Fruit fly (Drosophila melanogaster): ENCODE measurements around the gene CG42354.
A peak's percentile ranks its signal among the peaks of the same experiment; 100 is the strongest.

The CG42354 gene

DNA sequence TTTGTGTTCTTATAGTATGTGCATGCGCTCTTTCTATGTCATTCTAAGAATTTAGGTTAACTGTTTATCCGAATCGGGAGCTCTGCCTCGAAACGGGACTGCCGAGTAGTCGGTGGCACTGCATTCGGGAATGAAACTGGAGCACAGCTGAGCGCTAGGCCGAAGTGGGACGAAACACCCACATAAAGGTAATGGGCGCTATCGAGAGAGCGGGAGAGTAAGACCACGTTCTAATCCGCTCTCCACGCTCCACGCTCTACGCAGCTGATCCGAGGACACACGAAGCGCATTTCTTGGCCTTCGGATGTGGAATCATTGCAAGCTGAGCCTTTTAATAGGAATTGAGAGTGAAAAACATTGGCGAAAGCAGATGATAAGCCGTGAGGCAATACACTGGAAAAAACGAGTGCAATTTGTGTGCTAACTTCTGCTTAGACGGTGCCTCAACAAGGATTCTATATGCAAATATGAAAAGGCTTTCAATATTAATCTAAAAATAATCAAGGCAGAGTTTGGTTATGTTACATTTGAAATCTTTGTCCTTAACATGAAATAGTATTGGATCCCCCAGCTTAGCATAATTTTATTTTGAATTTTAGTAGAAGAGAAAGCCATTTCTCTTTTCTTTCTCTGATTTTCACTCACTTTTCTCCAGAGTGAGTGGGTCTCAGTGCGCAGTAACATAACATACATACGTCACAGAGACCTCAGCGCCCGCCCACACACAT, 18.7 kb downstream of the CG42354 start (continued):
- peak; percentile 28 for TF ChIP-seq CG17385 (GFP tag; optimal IDR thresholded peaks at IDR 0.05)
- no peak for TF ChIP-seq kni (GFP tag; optimal IDR thresholded peaks at IDR 0.05)
- TF ChIP-seq grau (tag; optimal IDR thresholded peaks at IDR 0.05), result peak; percentile 44
- peak; percentile 10 for TF ChIP-seq CG16863 (GFP tag; optimal IDR thresholded peaks at IDR 0.05)
- TF ChIP-seq jumu (GFP tag; optimal IDR thresholded peaks at IDR 0.05), result no peak
- no peak for TF ChIP-seq CG12744 (GFP tag; optimal IDR thresholded peaks at IDR 0.05)
- no peak for TF ChIP-seq btn (GFP tag; optimal IDR thresholded peaks at IDR 0.05)
- TF ChIP-seq hbn (GFP tag; IDR thresholded peaks at IDR 0.05; ENCODE audit: partially characterized antibody), result no peak
- TF ChIP-seq seq (GFP tag; IDR thresholded peaks at IDR 0.05), result no peak
- TF ChIP-seq Hmx (GFP tag; optimal IDR thresholded peaks at IDR 0.05), result no peak
- peak; percentile 14 for TF ChIP-seq CG13296 (GFP tag; optimal IDR thresholded peaks at IDR 0.05)
- no peak for TF ChIP-seq CG9609 (GFP tag; optimal IDR thresholded peaks at IDR 0.05)
- no peak for TF ChIP-seq CoRest (tag; optimal IDR thresholded peaks at IDR 0.05)
- no peak for TF ChIP-seq CG10654 (GFP tag; optimal IDR thresholded peaks at IDR 0.05)
- no peak for TF ChIP-seq eve (GFP tag; optimal IDR thresholded peaks at IDR 0.05)
- TF ChIP-seq CG9215 (GFP tag; IDR thresholded peaks at IDR 0.05), result no peak
- TF ChIP-seq CG5953 (GFP tag; IDR thresholded peaks at IDR 0.05), result no peak
- no peak for TF ChIP-seq CG31388 (GFP tag; optimal IDR thresholded peaks at IDR 0.05)
- no peak for TF ChIP-seq CG4360 (GFP tag; IDR thresholded peaks at IDR 0.05)
- no peak for TF ChIP-seq run (tag; optimal IDR thresholded peaks at IDR 0.05)
- no peak for TF ChIP-seq CG9797 (GFP tag; optimal IDR thresholded peaks at IDR 0.05)
- TF ChIP-seq H15 (GFP tag; IDR thresholded peaks at IDR 0.05), result no peak
- TF ChIP-seq Pdp1 (GFP tag; optimal IDR thresholded peaks at IDR 0.05), result peak in 1 of 2 experiments; percentile 4
- TF ChIP-seq zf30C (GFP tag; optimal IDR thresholded peaks at IDR 0.05), result peak; percentile 38
- no peak for TF ChIP-seq cad (GFP tag; optimal IDR thresholded peaks at IDR 0.05)
- no peak for TF ChIP-seq zfh1 (GFP tag; IDR thresholded peaks at IDR 0.05)
- peak; percentile 10 for TF ChIP-seq CG34376 (GFP tag; optimal IDR thresholded peaks at IDR 0.05)
- TF ChIP-seq slp2 (GFP tag; optimal IDR thresholded peaks at IDR 0.05), result no peak
- no peak for TF ChIP-seq pros (GFP tag; optimal IDR thresholded peaks at IDR 0.05)
- no peak for TF ChIP-seq Dfd (GFP tag; optimal IDR thresholded peaks at IDR 0.05)
- TF ChIP-seq vvl (GFP tag; IDR thresholded peaks at IDR 0.05), result no peak
- TF ChIP-seq CG4820 (GFP tag; optimal IDR thresholded peaks at IDR 0.05), result no peak
- no peak for TF ChIP-seq psq (GFP tag; optimal IDR thresholded peaks at IDR 0.05)
- no peak for TF ChIP-seq klu (GFP tag; IDR thresholded peaks at IDR 0.05)
- TF ChIP-seq ATbp (GFP tag; optimal IDR thresholded peaks at IDR 0.05), result no peak
- no peak for TF ChIP-seq twi (tag; optimal IDR thresholded peaks at IDR 0.05)
- TF ChIP-seq CG9817 (tag; optimal IDR thresholded peaks at IDR 0.05), result no peak
- TF ChIP-seq br (optimal IDR thresholded peaks at IDR 0.05), result no peak
- no peak for TF ChIP-seq D (optimal IDR thresholded peaks at IDR 0.05)
- peak; percentile 4 for TF ChIP-seq D (GFP tag; optimal IDR thresholded peaks at IDR 0.05)
- no peak for TF ChIP-seq pzg (GFP tag; optimal IDR thresholded peaks at IDR 0.05)
- no peak for TF ChIP-seq lola (GFP tag; optimal IDR thresholded peaks at IDR 0.05)
- TF ChIP-seq ap (GFP tag; IDR thresholded peaks at IDR 0.05), result no peak
- no peak for TF ChIP-seq HHEX (GFP tag; optimal IDR thresholded peaks at IDR 0.05)
- no peak for TF ChIP-seq pita (GFP tag; optimal IDR thresholded peaks at IDR 0.05)
- no peak for TF ChIP-seq CG6272 (GFP tag; IDR thresholded peaks at IDR 0.05)
- no peak for TF ChIP-seq ham (GFP tag; IDR thresholded peaks at IDR 0.05)
- no peak for TF ChIP-seq CG1529 (GFP tag; optimal IDR thresholded peaks at IDR 0.05)
- TF ChIP-seq fru (optimal IDR thresholded peaks at IDR 0.05), result no peak
- TF ChIP-seq dpn (GFP tag; optimal IDR thresholded peaks at IDR 0.05), result no peak
- peak; percentile 13 for TF ChIP-seq Camta (GFP tag; optimal IDR thresholded peaks at IDR 0.05)
- TF ChIP-seq CG8359 (GFP tag; optimal IDR thresholded peaks at IDR 0.05; ENCODE audit: borderline replicate concordance), result no peak
